Fruit fly (Drosophila melanogaster): ENCODE results near the gene CG18809.

CG18809 gene

dm6 chrX:19769821-19770519 is 25.8 kb upstream of the CG18809 start (continued):
- TF ChIP-seq lmd (GFP tag; IDR thresholded peaks at IDR 0.05) (0 out of 2 replicates have a peak, but pooled peaks have one; percentile 37), gcm (GFP tag; optimal IDR thresholded peaks at IDR 0.05) (peak; percentile 31), psq (GFP tag; optimal IDR thresholded peaks at IDR 0.05) (peak; percentile 43), peb (GFP tag; IDR thresholded peaks at IDR 0.05) (no peak), lbe (GFP tag; optimal IDR thresholded peaks at IDR 0.05) (peak; percentile 21), D (optimal IDR thresholded peaks at IDR 0.05) (no peak), D (GFP tag; optimal IDR thresholded peaks at IDR 0.05) (peak; percentile 50), NfI (GFP tag; optimal IDR thresholded peaks at IDR 0.05) (no peak), CG12236 (GFP tag; optimal IDR thresholded peaks at IDR 0.05) (peak; percentile 53), hth (optimal IDR thresholded peaks at IDR 0.05) (no peak), CG9876 (GFP tag; optimal IDR thresholded peaks at IDR 0.05) (no peak), CG13775 (GFP tag; optimal IDR thresholded peaks at IDR 0.05) (peak; percentile 46), Six4 (GFP tag; optimal IDR thresholded peaks at IDR 0.05) (peak; percentile 42), Aef1 (GFP tag; IDR thresholded peaks at IDR 0.05) (no peak), CG3407 (GFP tag; optimal IDR thresholded peaks at IDR 0.05) (peak; percentile 4), CG14965 (GFP tag; optimal IDR thresholded peaks at IDR 0.05; ENCODE audit: borderline replicate concordance) (no peak), kay (GFP tag; optimal IDR thresholded peaks at IDR 0.05) (peak; percentile 25), Dip2 (GFP tag; IDR thresholded peaks at IDR 0.05) (no peak), gsb-n (tag; optimal IDR thresholded peaks at IDR 0.05) (peak; percentile 55), CG10654 (GFP tag; optimal IDR thresholded peaks at IDR 0.05) (peak; percentile 6), row (GFP tag; IDR thresholded peaks at IDR 0.05) (peak; percentile 47; the same call in 2 of the 3 replicates), CG17912 (GFP tag; optimal IDR thresholded peaks at IDR 0.05) (no peak), CG10267 (tag; optimal IDR thresholded peaks at IDR 0.05) (peak; percentile 64), CG2889 (GFP tag; IDR thresholded peaks at IDR 0.05) (no peak), CG10959 (GFP tag; IDR thresholded peaks at IDR 0.05) (0 out of 2 replicates have a peak, but pooled peaks have one; percentile 45), CG1529 (GFP tag; optimal IDR thresholded peaks at IDR 0.05) (no peak), ftz-f1 (GFP tag; optimal IDR thresholded peaks at IDR 0.05) (no peak), CG3838 (GFP tag; optimal IDR thresholded peaks at IDR 0.05) (no peak), Meics (GFP tag; optimal IDR thresholded peaks at IDR 0.05) (peak; percentile 1), chinmo (GFP tag; IDR thresholded peaks at IDR 0.05; ENCODE audit: partially characterized antibody) (no peak), CG4282 (GFP tag; optimal IDR thresholded peaks at IDR 0.05) (no peak), CG4404 (GFP tag; IDR thresholded peaks at IDR 0.05) (peak; percentile 32; the same call in 1 of the 2 replicates), zf30C (GFP tag; optimal IDR thresholded peaks at IDR 0.05) (peak; percentile 83), CG7786 (GFP tag; optimal IDR thresholded peaks at IDR 0.05) (peak; percentile 44), ab (GFP tag; optimal IDR thresholded peaks at IDR 0.05) (no peak), vfl (GFP tag; optimal IDR thresholded peaks at IDR 0.05) (no peak), Ets97D (GFP tag; optimal IDR thresholded peaks at IDR 0.05) (no peak), CG11695 (GFP tag; IDR thresholded peaks at IDR 0.05) (0 out of 3 replicates have a peak, but pooled peaks have one; percentile 37), tin (GFP tag; optimal IDR thresholded peaks at IDR 0.05) (peak; percentile 43), CG11560 (tag; IDR thresholded peaks at IDR 0.05) (no peak), CG10565 (GFP tag; optimal IDR thresholded peaks at IDR 0.05) (no peak), CG18599 (GFP tag; optimal IDR thresholded peaks at IDR 0.05) (peak; percentile 26), jigr1 (GFP tag; IDR thresholded peaks at IDR 0.05) (no peak), CG12659 (GFP tag; optimal IDR thresholded peaks at IDR 0.05) (no peak), CG2202 (tag; optimal IDR thresholded peaks at IDR 0.05) (peak; percentile 42), klu (GFP tag; IDR thresholded peaks at IDR 0.05) (no peak), Pdp1 (GFP tag; optimal IDR thresholded peaks at IDR 0.05) (peak; percentile 25 to 59), lola (GFP tag; optimal IDR thresholded peaks at IDR 0.05) (peak in 1 of 3 experiments; percentile 76), CG17361 (GFP tag; IDR thresholded peaks at IDR 0.05) (peak; percentile 63), CG6813 (GFP tag; optimal IDR thresholded peaks at IDR 0.05) (peak; percentile 40)

Data from whole organism, embryonic.